Fruit fly (Drosophila melanogaster) whole organism, adult: ENCODE data around the gene crm.

Experiments
- CG12768 ChIP-seq: fragments of 200-800 bp; sonication (Bioruptor generic); optimal IDR thresholded peaks from 2 replicates; lab custom pipeline; 2017; ENCODE audit warnings: missing biosample characterization, missing genetic modification characterization, mild to moderate bottlenecking, moderate library complexity, missing genetic modification reagents
- CG33017 ChIP-seq: fragments of 200-800 bp; sonication (Bioruptor generic); optimal IDR thresholded peaks from 2 replicates; lab custom pipeline; 2018; ENCODE audit warnings: missing biosample characterization, mild to moderate bottlenecking, missing genetic modification characterization, moderate library complexity
- Crg-1 ChIP-seq: fragments of 200-800 bp; sonication (Bioruptor generic); optimal IDR thresholded peaks from 2 replicates; lab custom pipeline; 2016; ENCODE audit warnings: missing biosample characterization, missing genetic modification characterization
- bab1 ChIP-seq: fragments of 200-800 bp; sonication (Bioruptor generic); optimal IDR thresholded peaks from 3 replicates; lab custom pipeline; 2019; ENCODE audit warnings: missing biosample characterization, mild to moderate bottlenecking, missing genetic modification characterization, moderate library complexity

- no peak for TF ChIP-seq Crg-1 (GFP tag; lab: Kevin White, UChicago)
- no peak for TF ChIP-seq CG12768 (GFP tag; lab: Kevin White, UChicago)
- TF ChIP-seq bab1 (GFP tag; lab: Kevin White, UChicago): no peak
- TF ChIP-seq CG33017 (tag; lab: Kevin White, UChicago): no peak
These were observed 1.5 kb upstream of the crm start, which contains the start of gene kirre for dm6 chrX:2740084-2740483.
